In the genomic region with DNA sequence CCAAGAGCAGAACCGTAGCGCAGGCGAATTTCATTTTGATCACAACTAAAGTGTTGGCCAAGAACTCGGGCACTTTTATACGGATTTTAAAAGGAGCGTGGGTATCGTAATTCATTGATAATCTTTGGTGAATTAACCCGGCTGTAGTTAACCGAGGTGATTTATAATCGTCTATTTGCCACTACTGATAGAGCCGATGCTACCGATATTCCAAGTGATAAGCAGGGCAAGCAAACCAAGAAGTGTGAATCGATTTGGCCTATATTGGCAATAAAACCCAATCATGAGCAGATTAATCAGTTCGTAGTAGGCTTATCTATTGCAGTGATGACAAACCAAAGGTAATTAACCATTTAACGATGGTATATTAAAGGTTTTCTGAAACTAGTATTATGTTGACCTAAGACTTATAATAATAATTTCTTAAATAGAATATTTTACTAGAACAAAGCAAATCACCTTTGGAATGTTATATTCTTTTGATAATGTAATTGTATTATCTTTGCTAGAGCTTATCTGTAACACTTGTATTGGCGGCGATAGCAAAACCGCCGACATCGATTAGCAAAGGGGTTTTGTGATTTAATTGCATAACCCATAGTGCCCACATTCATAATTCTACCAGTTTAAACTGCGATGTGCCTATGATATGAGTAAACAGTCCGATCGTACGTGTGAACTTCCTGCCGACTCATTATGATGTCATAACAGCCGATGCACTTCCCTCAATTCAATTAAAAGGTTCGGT, we compare ENCODE assay signal across 3 fruit fly cellular contexts.
TF ChIP-seq lines count a peak whose summit lies in the region.

A gene (minus strand): TSS at position 51 of the 748 bp plus-strand sequence.

- no peak for TF ChIP-seq CTCF in whole organism, embryonic (GFP tag; optimal IDR thresholded peaks at IDR 0.05; lab: Kevin White, UChicago)

TF ChIP-seq in whole organism, adult, 20 proteins besides CTCF, POLR2A, EP300 and RAD21:
- TF ChIP-seq CG1620 (GFP tag; optimal IDR thresholded peaks at IDR 0.05; lab: Kevin White, UChicago) = no peak
- TF ChIP-seq cic (GFP tag; optimal IDR thresholded peaks at IDR 0.05; lab: Kevin White, UChicago) = peak; percentile 82
- peak; percentile 76 for TF ChIP-seq kay (GFP tag; lab: Kevin White, UChicago; ENCODE audit: borderline replicate concordance)
- peak; percentile 13 for TF ChIP-seq CG12768 (GFP tag; optimal IDR thresholded peaks at IDR 0.05; lab: Kevin White, UChicago)

TF ChIP-seq in whole organism, embryonic, 481 proteins besides CTCF, POLR2A, EP300 and RAD21 (continues in another document):
- TF ChIP-seq Drgx (GFP tag; IDR thresholded peaks at IDR 0.05; lab: Robert Waterston, UW) (no peak), NfI (GFP tag; optimal IDR thresholded peaks at IDR 0.05; lab: Kevin White, UChicago) (no peak), CG10274 (GFP tag; optimal IDR thresholded peaks at IDR 0.05; lab: Kevin White, UChicago) (no peak), tio (GFP tag; optimal IDR thresholded peaks at IDR 0.05; lab: Kevin White, UChicago) (no peak), mirr (GFP tag; optimal IDR thresholded peaks at IDR 0.05; lab: Kevin White, UChicago) (peak; percentile 2), toy (GFP tag; IDR thresholded peaks at IDR 0.05; lab: Robert Waterston, UW) (no peak), p53 (GFP tag; optimal IDR thresholded peaks at IDR 0.05; lab: Kevin White, UChicago) (no peak), dpn (GFP tag; optimal IDR thresholded peaks at IDR 0.05; lab: Kevin White, UChicago) (no peak), CG42726 (GFP tag; IDR thresholded peaks at IDR 0.05; lab: Robert Waterston, UW; ENCODE audit: partially characterized antibody) (no peak), rib (GFP tag; IDR thresholded peaks at IDR 0.05; lab: Robert Waterston, UW) (no peak), pum (GFP tag; optimal IDR thresholded peaks at IDR 0.05; lab: Kevin White, UChicago) (no peak), CG2875 (GFP tag; optimal IDR thresholded peaks at IDR 0.05; lab: Kevin White, UChicago) (no peak), GATAe (GFP tag; conservative IDR thresholded peaks at IDR 0.05; lab: Robert Waterston, UW) (no peak), Pdp1 (GFP tag; optimal IDR thresholded peaks at IDR 0.05; lab: Kevin White, UChicago) (peak in 1 of 2 experiments; percentile 85), CG11456 (GFP tag; IDR thresholded peaks at IDR 0.05; lab: Robert Waterston, UW) (no peak), CG34376 (GFP tag; optimal IDR thresholded peaks at IDR 0.05; lab: Kevin White, UChicago) (peak; percentile 27), Six4 (GFP tag; optimal IDR thresholded peaks at IDR 0.05; lab: Kevin White, UChicago) (no peak), lab (GFP tag; optimal IDR thresholded peaks at IDR 0.05; lab: Kevin White, UChicago) (no peak), grn (GFP tag; optimal IDR thresholded peaks at IDR 0.05; lab: Kevin White, UChicago) (peak; percentile 65), sd (tag; optimal IDR thresholded peaks at IDR 0.05; lab: Kevin White, UChicago) (peak; percentile 75), exex (tag; optimal IDR thresholded peaks at IDR 0.05; lab: Kevin White, UChicago) (peak; percentile 98), cato (GFP tag; optimal IDR thresholded peaks at IDR 0.05; lab: Kevin White, UChicago; ENCODE audit: borderline replicate concordance) (no peak), Optix (GFP tag; IDR thresholded peaks at IDR 0.05; lab: Robert Waterston, UW) (no peak), CG5245 (GFP tag; optimal IDR thresholded peaks at IDR 0.05; lab: Kevin White, UChicago) (no peak), ase (GFP tag; IDR thresholded peaks at IDR 0.05; lab: Robert Waterston, UW) (no peak), hth (optimal IDR thresholded peaks at IDR 0.05; lab: Kevin White, UChicago) (no peak), ab (GFP tag; optimal IDR thresholded peaks at IDR 0.05; lab: Kevin White, UChicago) (no peak), CG18599 (GFP tag; optimal IDR thresholded peaks at IDR 0.05; lab: Kevin White, UChicago) (peak; percentile 7), CG13424 (tag; optimal IDR thresholded peaks at IDR 0.05; lab: Kevin White, UChicago) (no peak), cad (GFP tag; optimal IDR thresholded peaks at IDR 0.05; lab: Kevin White, UChicago) (no peak), sug (tag; optimal IDR thresholded peaks at IDR 0.05; lab: Kevin White, UChicago) (peak; percentile 66), CG6175 (GFP tag; IDR thresholded peaks at IDR 0.05; lab: Robert Waterston, UW) (no peak), Fer3 (tag; optimal IDR thresholded peaks at IDR 0.05; lab: Kevin White, UChicago) (no peak), CG9609 (GFP tag; optimal IDR thresholded peaks at IDR 0.05; lab: Kevin White, UChicago) (no peak), CG4360 (GFP tag; IDR thresholded peaks at IDR 0.05; lab: Robert Waterston, UW) (no peak), Elba2 (GFP tag; optimal IDR thresholded peaks at IDR 0.05; lab: Kevin White, UChicago) (no peak), CG1233 (GFP tag; optimal IDR thresholded peaks at IDR 0.05; lab: Kevin White, UChicago) (no peak), wek (GFP tag; optimal IDR thresholded peaks at IDR 0.05; lab: Kevin White, UChicago) (no peak), emc (GFP tag; optimal IDR thresholded peaks at IDR 0.05; lab: Kevin White, UChicago) (no peak), nau (GFP tag; optimal IDR thresholded peaks at IDR 0.05; lab: Kevin White, UChicago) (no peak), Abd-B (GFP tag; optimal IDR thresholded peaks at IDR 0.05; lab: Kevin White, UChicago) (no peak)

TF ChIP-seq in whole organism, prepupa, 60 proteins besides CTCF, POLR2A, EP300 and RAD21:
- no peak for TF ChIP-seq CG34406 (GFP tag; optimal IDR thresholded peaks at IDR 0.05; lab: Kevin White, UChicago)
- TF ChIP-seq vri (GFP tag; optimal IDR thresholded peaks at IDR 0.05; lab: Kevin White, UChicago) = peak; percentile 74
TF ChIP-seq in whole organism, prepupa: peak in this region for 1.
